Worm (Caenorhabditis elegans) whole organism, mixed stage, embryonic: ENCODE measurements around the gene ZC404.15.

Source experiments
- bed-3 ChIP-seq: fragments of 200-800 bp; sonication (Bioruptor generic); optimal IDR thresholded peaks from 3 replicates; lab custom pipeline; 2018; ENCODE audit warnings: mild to moderate bottlenecking, missing genetic modification characterization, moderate library complexity, missing compliant biosample characterization
- drap-1 ChIP-seq: fragments of 200-800 bp; sonication (Bioruptor generic); optimal IDR thresholded peaks from 3 replicates; lab custom pipeline; 2018; ENCODE audit warnings: mild to moderate bottlenecking, missing genetic modification characterization, missing compliant biosample characterization
- lin-32 ChIP-seq: fragments of 200-800 bp; sonication (Bioruptor generic); optimal IDR thresholded peaks from 2 replicates; lab custom pipeline; 2018; ENCODE audit warnings: mild to moderate bottlenecking, missing genetic modification characterization, missing compliant biosample characterization
- lsy-2 ChIP-seq: fragments of 150-350 bp; optimal IDR thresholded peaks from 2 replicates; lab custom pipeline; 2014; ENCODE audit warnings: missing biosample characterization, missing genetic modification characterization
- nhr-12 ChIP-seq: fragments of 150-350 bp; optimal IDR thresholded peaks from 2 replicates; lab custom pipeline; 2014; ENCODE audit warnings: missing biosample characterization, missing genetic modification characterization
- nhr-28 ChIP-seq: fragments of 150-350 bp; optimal IDR thresholded peaks from 2 replicates; lab custom pipeline; 2014; ENCODE audit warnings: missing biosample characterization, missing genetic modification characterization
- pha-4 ChIP-seq: fragments of 150-350 bp; optimal IDR thresholded peaks from 2 replicates; lab custom pipeline; 2018; ENCODE audit warnings: missing biosample characterization, missing genetic modification reagents, missing genetic modification characterization
- snpc-4 ChIP-seq: fragments of 150-350 bp; optimal IDR thresholded peaks from 2 replicates; lab custom pipeline; 2014; ENCODE audit warnings: missing biosample characterization, missing genetic modification characterization

DNA sequence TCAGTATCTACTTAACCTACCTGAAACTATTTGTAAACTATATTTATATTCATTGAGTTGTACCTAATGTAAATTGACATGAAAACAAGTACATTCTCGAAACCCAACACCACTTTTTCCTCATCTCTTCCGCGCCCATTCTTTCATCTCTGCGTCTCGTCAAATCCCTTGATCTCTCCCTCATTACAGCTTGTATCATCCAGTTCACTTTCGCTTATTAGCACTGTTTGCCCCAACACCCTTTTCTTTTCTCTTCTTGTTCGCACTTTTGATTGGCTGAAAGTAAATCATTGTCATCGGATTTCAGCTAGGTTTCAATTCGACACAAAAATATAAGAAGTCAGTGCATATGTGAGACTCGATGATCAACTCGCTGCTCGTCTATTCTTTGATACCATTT lies 35.5 kb upstream of the ZC404.15 start, which contains the start of gene T25F10.3:
- no peak for TF ChIP-seq lsy-2 (tag; lab: Kevin White, UChicago)
- no peak for TF ChIP-seq lin-32 (GFP tag; lab: Kevin White, UChicago)
- no peak for TF ChIP-seq bed-3 (GFP tag; lab: Kevin White, UChicago)
- no peak for TF ChIP-seq drap-1 (GFP tag; lab: Kevin White, UChicago)
- no peak for TF ChIP-seq nhr-12 (tag; lab: Kevin White, UChicago)
- no peak for TF ChIP-seq pha-4 (tag; lab: Kevin White, UChicago)
- TF ChIP-seq nhr-28 (tag; lab: Kevin White, UChicago): no peak
- TF ChIP-seq snpc-4 (tag; lab: Kevin White, UChicago): no peak
